Worm (Caenorhabditis elegans) whole organism, L4 larva: ENCODE data around the gene flad-1.
A peak's percentile ranks its signal among the peaks of the same experiment; 100 is the strongest.

Experiments
- F37D6.2 ChIP-seq: sonication (generic microtip); optimal IDR thresholded peaks from 2 replicates; lab custom pipeline; 2016; ENCODE audit warnings: mild to moderate bottlenecking, missing genetic modification characterization, missing compliant biosample characterization
- F49E8.2 ChIP-seq: sonication (generic microtip); optimal IDR thresholded peaks from 2 replicates; lab custom pipeline; 2016; ENCODE audit warnings: missing compliant biosample characterization, mild to moderate bottlenecking, missing genetic modification characterization, borderline replicate concordance
- Y105C5A.15 ChIP-seq: fragments of 200-800 bp; sonication (Bioruptor generic); IDR thresholded peaks from 2 replicates; pipeline ENCODE4 v1.3.6; 2022; ENCODE audit warnings: missing genetic modification characterization, missing compliant biosample characterization
- Y75B8A.6 ChIP-seq: fragments of 200-800 bp; sonication (Bioruptor generic); IDR thresholded peaks from 2 replicates; pipeline ENCODE4 v1.3.6; 2022; ENCODE audit warnings: missing genetic modification reagents, missing genetic modification characterization, missing compliant biosample characterization
- aha-1 ChIP-seq: fragments of 150-350 bp; peaks from one replicate; lab custom pipeline; 2014; ENCODE audit warnings: missing biosample characterization, missing genetic modification characterization
- ama-1 ChIP-seq: fragments of 150-350 bp; optimal IDR thresholded peaks from 2 replicates; lab custom pipeline; 2014; ENCODE audit warnings: inconsistent platforms, mixed read lengths
- ceh-28 ChIP-seq: fragments of 150-350 bp; optimal IDR thresholded peaks from 2 replicates; lab custom pipeline; 2014; ENCODE audit warnings: missing biosample characterization, missing genetic modification reagents, missing genetic modification characterization
- ceh-62 ChIP-seq: sonication (generic microtip); optimal IDR thresholded peaks from 2 replicates; lab custom pipeline; 2017; ENCODE audit warnings: missing biosample characterization, missing genetic modification characterization
- ceh-82 ChIP-seq: sonication (generic microtip); optimal IDR thresholded peaks from 2 replicates; lab custom pipeline; 2017; ENCODE audit warnings: missing biosample characterization, missing genetic modification characterization
- ces-1 ChIP-seq: fragments of 150-350 bp; sonication (generic microtip); optimal IDR thresholded peaks from 4 replicates; lab custom pipeline; 2014; ENCODE audit warnings: missing biosample characterization, missing genetic modification reagents, missing genetic modification characterization
- daf-12 ChIP-seq: fragments of 150-350 bp; optimal IDR thresholded peaks from 2 replicates; lab custom pipeline; 2014; ENCODE audit warnings: missing biosample characterization, missing genetic modification reagents, missing genetic modification characterization
- daf-16 ChIP-seq, 3 experiments: sonication (generic microtip); optimal IDR thresholded peaks; 2 replicates each; lab custom pipeline; 2016 to 2017; ENCODE audit warnings: missing genetic modification characterization in 3 of 3, missing genetic modification reagents in 3 of 3, mild to moderate bottlenecking in 2 of 3, missing compliant biosample characterization in 2 of 3, missing biosample characterization in 1 of 3, moderate library complexity in 1 of 3
- daf-19 ChIP-seq: fragments of 200-800 bp; sonication (Bioruptor generic); conservative IDR thresholded peaks from 2 replicates; pipeline ENCODE4 v1.3.6; 2022; ENCODE audit warnings: missing genetic modification characterization, missing compliant biosample characterization
- dmd-8 ChIP-seq: fragments of 200-800 bp; sonication (Bioruptor generic); IDR thresholded peaks from 2 replicates; pipeline ENCODE4 v1.3.6; 2022; ENCODE audit warnings: missing genetic modification characterization, missing compliant biosample characterization
- dpl-1 ChIP-seq: fragments of 150-350 bp; optimal IDR thresholded peaks from 2 replicates; lab custom pipeline; 2014; ENCODE audit warnings: missing biosample characterization, missing genetic modification reagents, missing genetic modification characterization
- duxl-1 ChIP-seq: sonication (generic microtip); optimal IDR thresholded peaks from 2 replicates; lab custom pipeline; 2016; ENCODE audit warnings: mild to moderate bottlenecking, missing genetic modification characterization, moderate library complexity, missing compliant biosample characterization; ENCODE audit not compliant: poor library complexity
- egl-43 ChIP-seq: fragments of 200-800 bp; sonication (Bioruptor generic); IDR thresholded peaks from 2 replicates; pipeline ENCODE4 v1.3.6; 2022; ENCODE audit warnings: missing genetic modification reagents, missing genetic modification characterization, missing compliant biosample characterization
- fos-1 ChIP-seq: fragments of 150-350 bp; optimal IDR thresholded peaks from 2 replicates; lab custom pipeline; 2014; ENCODE audit warnings: missing biosample characterization, missing genetic modification characterization
- hlh-11 ChIP-seq: fragments of 200-800 bp; sonication (Bioruptor generic); optimal IDR thresholded peaks from 2 replicates; lab custom pipeline; 2018; ENCODE audit warnings: mild to moderate bottlenecking, missing genetic modification characterization, missing compliant biosample characterization
- hlh-30 ChIP-seq: sonication (generic microtip); optimal IDR thresholded peaks from 2 replicates; lab custom pipeline; 2017; ENCODE audit warnings: antibody characterized with exemption, mild to moderate bottlenecking, missing genetic modification characterization, missing compliant biosample characterization; ENCODE audit not compliant: insufficient read depth
- hmg-1.1 ChIP-seq: fragments of 200-800 bp; sonication (Bioruptor generic); IDR thresholded peaks from 2 replicates; pipeline ENCODE4 v1.3.6; 2022; ENCODE audit warnings: missing genetic modification reagents, missing genetic modification characterization, missing compliant biosample characterization
- lin-1 ChIP-seq: fragments of 200-800 bp; sonication (Bioruptor generic); IDR thresholded peaks from 2 replicates; pipeline ENCODE4 v1.3.6; 2022; ENCODE audit warnings: missing genetic modification reagents, missing genetic modification characterization, missing compliant biosample characterization
- lin-13 ChIP-seq: fragments of 150-350 bp; optimal IDR thresholded peaks from 2 replicates; lab custom pipeline; 2014; ENCODE audit warnings: missing biosample characterization, missing genetic modification reagents, missing genetic modification characterization
- lin-15B ChIP-seq: fragments of 150-350 bp; sonication (generic microtip); optimal IDR thresholded peaks from 3 replicates; lab custom pipeline; 2014; ENCODE audit warnings: missing biosample characterization, missing genetic modification characterization
- lin-38 ChIP-seq: fragments of 200-800 bp; sonication (Bioruptor generic); IDR thresholded peaks from 2 replicates; pipeline ENCODE4 v1.3.6; 2022; ENCODE audit warnings: missing genetic modification reagents, missing genetic modification characterization, missing compliant biosample characterization
- mep-1 ChIP-seq: fragments of 150-350 bp; sonication (generic microtip); optimal IDR thresholded peaks from 3 replicates; lab custom pipeline; 2014; ENCODE audit warnings: missing biosample characterization, missing genetic modification characterization
- nhr-11 ChIP-seq: fragments of 150-350 bp; optimal IDR thresholded peaks from 2 replicates; lab custom pipeline; 2014; ENCODE audit warnings: missing biosample characterization, missing genetic modification characterization
- nhr-25 ChIP-seq: sonication (generic microtip); optimal IDR thresholded peaks from 2 replicates; lab custom pipeline; 2017; ENCODE audit warnings: missing genetic modification characterization, mild to moderate bottlenecking, missing compliant biosample characterization, antibody characterized with exemption, moderate library complexity, borderline replicate concordance; ENCODE audit not compliant: insufficient read depth
- nhr-41 ChIP-seq: fragments of 200-800 bp; sonication (Bioruptor generic); IDR thresholded peaks from 2 replicates; pipeline ENCODE4 v1.3.6; 2022; ENCODE audit warnings: missing genetic modification reagents, missing genetic modification characterization, missing compliant biosample characterization
- nhr-42 ChIP-seq: fragments of 200-800 bp; sonication (Bioruptor generic); IDR thresholded peaks from 2 replicates; pipeline ENCODE4 v1.3.6; 2022; ENCODE audit warnings: missing genetic modification characterization, missing compliant biosample characterization
- nhr-48 ChIP-seq: sonication (generic microtip); optimal IDR thresholded peaks from 2 replicates; lab custom pipeline; 2016; ENCODE audit warnings: mild to moderate bottlenecking, missing genetic modification characterization, missing compliant biosample characterization
- nhr-6 ChIP-seq: fragments of 150-350 bp; optimal IDR thresholded peaks from 2 replicates; lab custom pipeline; 2014; ENCODE audit warnings: missing biosample characterization, missing genetic modification characterization
- nhr-76 ChIP-seq: fragments of 150-350 bp; optimal IDR thresholded peaks from 2 replicates; lab custom pipeline; 2014; ENCODE audit warnings: missing biosample characterization, missing genetic modification characterization
- nhr-77 ChIP-seq: fragments of 150-350 bp; optimal IDR thresholded peaks from 2 replicates; lab custom pipeline; 2014; ENCODE audit warnings: missing biosample characterization, missing genetic modification characterization
- pha-4 ChIP-seq, 2 experiments: fragments of 150-350 bp in 1 of 2; fragments of 200-800 bp in 1 of 2; sonication (Bioruptor generic) in 1 of 2; IDR thresholded peaks in 1 of 2; optimal IDR thresholded peaks in 1 of 2; 2 replicates each; pipeline versions ENCODE4 v1.3.6 to Lab custom; 2014 to 2022; ENCODE audit warnings: missing genetic modification characterization in 2 of 2, missing genetic modification reagents in 2 of 2, missing biosample characterization in 1 of 2, missing compliant biosample characterization in 1 of 2
- pqm-1 ChIP-seq: sonication (generic microtip); optimal IDR thresholded peaks from 2 replicates; lab custom pipeline; 2017; ENCODE audit warnings: missing biosample characterization, missing genetic modification characterization
- saeg-2 ChIP-seq: fragments of 200-800 bp; sonication (Bioruptor generic); IDR thresholded peaks from 2 replicates; pipeline ENCODE4 v1.3.6; 2022; ENCODE audit warnings: missing genetic modification reagents, missing genetic modification characterization, missing compliant biosample characterization
- sdz-12 ChIP-seq: fragments of 200-800 bp; sonication (Bioruptor generic); optimal IDR thresholded peaks from 2 replicates; lab custom pipeline; 2018; ENCODE audit warnings: mild to moderate bottlenecking, missing genetic modification characterization, missing compliant biosample characterization
- set-16 ChIP-seq: fragments of 200-800 bp; sonication (Bioruptor generic); IDR thresholded peaks from 2 replicates; pipeline ENCODE4 v1.3.6; 2022; ENCODE audit warnings: missing genetic modification reagents, missing genetic modification characterization, missing compliant biosample characterization
- skn-1 ChIP-seq: fragments of 150-350 bp; optimal IDR thresholded peaks from 2 replicates; lab custom pipeline; 2014; ENCODE audit warnings: missing biosample characterization, missing genetic modification characterization
- snpc-1.2 ChIP-seq: fragments of 200-800 bp; sonication (Bioruptor generic); IDR thresholded peaks from 2 replicates; pipeline ENCODE4 v1.3.6; 2022; ENCODE audit warnings: missing genetic modification reagents, missing genetic modification characterization, missing compliant biosample characterization
- spr-1 ChIP-seq: sonication (generic microtip); optimal IDR thresholded peaks from 2 replicates; lab custom pipeline; 2016; ENCODE audit warnings: mild to moderate bottlenecking, missing genetic modification characterization, missing compliant biosample characterization
- unc-130 ChIP-seq: sonication (generic microtip); optimal IDR thresholded peaks from 2 replicates; lab custom pipeline; 2016; ENCODE audit warnings: missing genetic modification reagents, missing genetic modification characterization, missing compliant biosample characterization
- zfp-3 ChIP-seq: fragments of 200-800 bp; sonication (Bioruptor generic); conservative IDR thresholded peaks from 2 replicates; pipeline ENCODE4 v1.3.6; 2022; ENCODE audit warnings: missing genetic modification reagents, missing genetic modification characterization, missing compliant biosample characterization
- zip-2 ChIP-seq: fragments of 150-350 bp; optimal IDR thresholded peaks from 2 replicates; lab custom pipeline; 2014; ENCODE audit warnings: missing biosample characterization, missing genetic modification characterization

flad-1 gene

ce11 chrII:9963808-9964207, 19.9 kb downstream of the flad-1 start (continued):
- no peak for TF ChIP-seq Y105C5A.15 (GFP tag; lab: Robert Waterston, UW)
- TF ChIP-seq ceh-28 (tag; lab: Kevin White, UChicago): no peak
- TF ChIP-seq hlh-11: no peak
- no peak for TF ChIP-seq egl-43 (GFP tag; lab: Robert Waterston, UW)

DNA sequence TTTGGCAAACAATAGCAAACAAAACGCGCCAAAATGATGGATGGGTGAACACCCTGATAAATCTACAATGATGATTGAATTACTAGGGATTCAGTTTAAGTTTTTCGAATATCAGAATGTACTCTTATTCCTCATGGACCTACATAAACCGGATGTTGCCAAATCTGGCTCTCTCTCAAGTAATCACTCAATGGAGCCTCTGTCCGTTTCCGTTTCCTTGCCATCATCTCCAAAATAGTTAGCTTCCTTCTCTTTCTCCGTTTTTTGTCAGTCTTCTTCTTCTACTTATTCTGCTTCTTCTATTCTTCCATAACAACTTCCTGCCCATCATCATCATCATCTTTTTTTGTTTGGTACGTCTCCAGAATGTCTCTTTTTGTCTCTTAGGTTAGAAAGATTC, 21.4 kb downstream of the flad-1 start:
- no peak for TF ChIP-seq ceh-82 (tag; lab: Kevin White, UChicago)

- TF ChIP-seq pqm-1 (tag; lab: Kevin White, UChicago) (no peak), egl-43 (GFP tag; lab: Robert Waterston, UW) (no peak), set-16 (GFP tag; lab: Robert Waterston, UW) (no peak), ceh-62 (tag; lab: Kevin White, UChicago) (no peak), daf-16 (GFP tag; optimal IDR thresholded peaks at IDR 0.05; lab: Kevin White, UChicago) (no peak), daf-16 (tag; optimal IDR thresholded peaks at IDR 0.05; lab: Kevin White, UChicago) (no peak), ama-1 (lab: Kevin White, UChicago) (peak; percentile 32), lin-15B (tag; lab: Kevin White, UChicago) (no peak), nhr-41 (GFP tag; lab: Robert Waterston, UW) (no peak), F49E8.2 (tag; lab: Kevin White, UChicago) (no peak), nhr-11 (tag; lab: Kevin White, UChicago) (no peak), lin-38 (GFP tag; lab: Robert Waterston, UW) (peak; percentile 33; the same call in 1 of the 2 replicates), zip-2 (tag; lab: Kevin White, UChicago) (no peak), skn-1 (tag; lab: Kevin White, UChicago) (no peak), dpl-1 (no peak), Y105C5A.15 (GFP tag; lab: Robert Waterston, UW) (no peak), nhr-77 (tag; lab: Kevin White, UChicago) (no peak), spr-1 (tag; lab: Kevin White, UChicago) (no peak), nhr-42 (GFP tag; lab: Robert Waterston, UW) (no peak), Y75B8A.6 (GFP tag; lab: Robert Waterston, UW) (no peak), saeg-2 (GFP tag; lab: Robert Waterston, UW) (no peak), mep-1 (tag; lab: Kevin White, UChicago) (no peak), sdz-12 (GFP tag; lab: Kevin White, UChicago) (no peak), unc-130 (no peak), hmg-1.1 (GFP tag; lab: Robert Waterston, UW) (no peak), ces-1 (GFP tag; lab: Kevin White, UChicago) (no peak), daf-19 (GFP tag; lab: Robert Waterston, UW) (no peak), nhr-48 (tag; lab: Kevin White, UChicago) (no peak), lin-13 (peak; percentile 12), hlh-30 (tag; lab: Kevin White, UChicago) (no peak), daf-12 (tag; lab: Kevin White, UChicago) (no peak), lin-1 (GFP tag; lab: Robert Waterston, UW) (no peak), aha-1 (tag; lab: Kevin White, UChicago) (no peak), nhr-76 (tag; lab: Kevin White, UChicago) (no peak), F37D6.2 (tag; lab: Kevin White, UChicago) (no peak), zfp-3 (0 out of 2 replicates have a peak, but pooled peaks have one; percentile 9), duxl-1 (tag; lab: Kevin White, UChicago) (no peak), nhr-6 (no peak), nhr-25 (tag; lab: Kevin White, UChicago) (peak; percentile 5), snpc-1.2 (no peak), pha-4 (GFP tag; IDR thresholded peaks at IDR 0.05; lab: Robert Waterston, UW) (0 out of 2 replicates have a peak, but pooled peaks have one; percentile 10), pha-4 (tag; optimal IDR thresholded peaks at IDR 0.05; lab: Kevin White, UChicago) (no peak), fos-1 (tag; lab: Kevin White, UChicago) (no peak), dmd-8 (GFP tag; lab: Robert Waterston, UW) (no peak)
Measured at ce11 chrII:9966954-9967353, 23.0 kb downstream of the flad-1 start, which contains the start of gene dtmk-1. dtmk-1 (minus strand) TSS chrII:9967099.
